Worm (Caenorhabditis elegans): ENCODE results near the gene Y32F6B.9.

ce11 chrV:10432607-10433006, 45.9 kb upstream of the Y32F6B.9 start:
- no peak for TF ChIP-seq lin-40 (tag; optimal IDR thresholded peaks at IDR 0.05)
- TF ChIP-seq K11D2.4 (GFP tag; IDR thresholded peaks at IDR 0.05) = no peak
- no peak for TF ChIP-seq nfya-1 (tag; optimal IDR thresholded peaks at IDR 0.05; ENCODE audit: borderline replicate concordance, insufficient read depth)
- TF ChIP-seq ama-1 (optimal IDR thresholded peaks at IDR 0.05) = no peak
- no peak for TF ChIP-seq ama-1 (GFP tag; optimal IDR thresholded peaks at IDR 0.05)
- no peak for TF ChIP-seq snpc-4 (GFP tag; optimal IDR thresholded peaks at IDR 0.05)
- TF ChIP-seq snpc-4 (tag; optimal IDR thresholded peaks at IDR 0.05) = no peak
- no peak for TF ChIP-seq rec-8 (tag; optimal IDR thresholded peaks at IDR 0.05)
- no peak for TF ChIP-seq let-607 (tag; optimal IDR thresholded peaks at IDR 0.05)

Measured in whole organism, young adult.